Fruit fly (Drosophila melanogaster) whole organism, prepupa: ENCODE results near the gene Rpt3R.

ENCODE experiments used
- CG10669 ChIP-seq: fragments of 200-800 bp; sonication (Bioruptor generic); optimal IDR thresholded peaks from 3 replicates; lab custom pipeline; 2018; ENCODE audit warnings: missing biosample characterization, mild to moderate bottlenecking, missing genetic modification characterization, moderate library complexity
- Hr39 ChIP-seq: fragments of 200-800 bp; sonication (Bioruptor generic); optimal IDR thresholded peaks from 2 replicates; lab custom pipeline; 2016; ENCODE audit warnings: missing biosample characterization, missing genetic modification characterization

- TF ChIP-seq Hr39 (GFP tag; lab: Kevin White, UChicago) (no peak), CG10669 (GFP tag; lab: Kevin White, UChicago) (no peak)
Observed at dm6 chr3R:9743995-9744394, 12.3 kb downstream of the Rpt3R start.
